Fruit fly (Drosophila melanogaster): Measurements from ENCODE around the gene Rhp.

DNA sequence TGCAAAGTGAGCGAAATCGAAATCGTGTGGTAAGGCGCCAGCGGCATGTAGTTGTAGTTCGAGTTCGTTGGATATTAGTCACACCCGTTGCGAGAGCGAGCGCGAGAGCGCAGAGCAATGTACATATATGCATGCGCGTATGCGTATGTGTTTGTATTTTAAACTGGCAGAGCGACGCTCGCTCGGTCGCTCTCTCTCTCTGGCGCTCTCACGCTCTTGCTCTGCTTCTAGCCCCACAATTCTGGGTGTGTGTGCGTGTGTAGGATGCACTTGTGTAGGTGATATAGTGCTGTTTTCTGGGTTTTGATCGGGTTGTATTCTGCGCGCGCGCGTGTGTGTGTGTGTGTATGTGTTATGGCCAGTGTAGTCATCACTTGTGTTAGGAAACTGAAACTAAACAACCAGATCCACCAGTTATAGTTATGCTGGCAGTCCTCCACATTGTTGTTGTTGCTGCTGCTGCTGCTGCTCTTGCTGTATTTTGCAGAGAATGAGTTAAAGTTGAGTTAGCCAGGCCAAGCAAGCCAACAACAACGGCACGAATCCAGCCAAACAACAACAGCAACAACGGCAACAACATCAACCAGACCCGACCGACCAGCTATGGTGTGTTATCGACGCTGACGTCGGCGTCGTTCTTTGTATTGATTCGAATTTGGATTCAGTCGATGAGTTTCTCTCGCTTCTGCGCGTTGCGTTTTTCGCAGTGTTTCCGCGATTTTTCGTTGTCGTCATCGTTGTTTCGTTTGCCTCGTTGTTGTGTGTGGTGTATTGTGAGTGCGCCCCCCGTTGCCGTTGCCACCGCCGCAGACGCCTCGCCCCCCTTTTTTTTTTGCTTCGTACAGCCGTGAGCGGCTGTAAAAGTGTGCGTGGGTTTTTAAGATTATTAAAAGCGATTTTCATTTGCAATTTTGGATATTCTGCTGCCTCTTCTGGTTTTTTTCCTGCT lies 23.2 kb downstream of the Rhp start:
- TF ChIP-seq rn (GFP tag; IDR thresholded peaks at IDR 0.05), result no peak
- TF ChIP-seq CG10348 (GFP tag; IDR thresholded peaks at IDR 0.05), result no peak
- peak; percentile 67 for TF ChIP-seq CG12605 (GFP tag; IDR thresholded peaks at IDR 0.05)
- peak; percentile 68 for TF ChIP-seq fd96Ca (GFP tag; IDR thresholded peaks at IDR 0.05)
- TF ChIP-seq CG17806 (tag; optimal IDR thresholded peaks at IDR 0.05), result no peak
